Worm (Caenorhabditis elegans) whole organism, L4/young adult: Measurements from ENCODE around the gene egl-38.

Experiments
- W03F9.2 ChIP-seq: fragments of 150-350 bp; optimal IDR thresholded peaks from 2 replicates; lab custom pipeline; 2014; ENCODE audit warnings: missing biosample characterization, missing genetic modification characterization
- dao-5 ChIP-seq: sonication (generic microtip); optimal IDR thresholded peaks from 2 replicates; lab custom pipeline; 2016; ENCODE audit warnings: missing genotype, missing genetic modification characterization, moderate library complexity, missing compliant biosample characterization
- him-1 ChIP-seq: sonication (generic microtip); optimal IDR thresholded peaks from 2 replicates; lab custom pipeline; 2016; ENCODE audit warnings: missing genotype, missing genetic modification reagents, missing genetic modification characterization, missing compliant biosample characterization

The egl-38 gene

DNA sequence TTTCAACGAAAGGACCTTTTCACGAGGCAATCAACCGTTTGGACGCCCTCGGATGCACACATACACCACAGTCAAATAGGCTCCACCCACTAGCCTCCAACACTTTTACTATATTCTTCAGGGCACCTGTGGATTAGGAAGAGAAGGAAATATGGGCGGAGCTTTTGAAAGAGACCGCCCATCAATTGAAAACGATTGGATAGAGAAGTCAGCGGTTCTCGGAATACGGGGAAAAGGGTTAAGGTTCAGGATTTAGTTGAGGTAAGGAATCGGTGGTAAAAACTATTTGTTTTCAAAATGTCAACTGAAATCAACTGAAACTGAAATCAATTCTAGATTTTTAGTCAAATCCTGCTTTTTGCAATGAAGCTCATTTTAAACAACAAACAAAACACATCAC is at the start of gene egl-38:
Gene egl-38, minus strand, starts transcription at position 101 of the 400 bp plus-strand sequence.
- TF ChIP-seq him-1, result no peak
- no peak for TF ChIP-seq dao-5
- no peak for TF ChIP-seq W03F9.2 (tag; lab: Kevin White, UChicago)

DNA sequence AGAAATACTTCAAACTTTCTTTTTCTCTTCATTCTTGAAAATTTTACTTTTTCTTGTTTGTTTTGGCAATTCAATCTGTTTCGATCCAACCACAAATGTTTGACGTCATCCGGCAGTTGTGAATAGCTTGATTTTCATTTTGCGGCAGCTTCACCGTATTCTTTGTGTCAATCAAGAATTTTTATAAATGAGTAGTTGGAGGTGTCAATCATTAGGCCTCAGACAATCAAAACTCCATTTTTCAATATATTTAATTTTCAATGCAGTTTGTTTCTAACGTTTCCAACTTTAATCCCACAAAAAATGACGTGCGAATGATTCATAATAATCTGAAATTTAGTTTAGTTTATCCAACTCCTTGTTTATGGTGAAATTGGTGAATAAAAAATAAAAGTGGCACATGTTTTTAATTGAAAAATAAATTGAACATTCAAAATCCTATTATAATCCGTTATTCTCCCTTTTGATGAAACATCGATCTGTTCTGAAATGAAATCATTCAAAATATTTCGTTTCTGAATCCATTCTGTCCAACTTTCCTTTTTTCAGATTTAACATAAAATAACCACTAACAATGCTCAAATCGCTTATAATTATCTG is 47.3 kb upstream of the egl-38 start, which contains the start of gene ttr-53:
Gene ttr-53, plus strand, starts transcription at position 550 of the 600 bp plus-strand sequence.
- no peak for TF ChIP-seq W03F9.2 (tag; lab: Kevin White, UChicago)
- no peak for TF ChIP-seq dao-5

DNA sequence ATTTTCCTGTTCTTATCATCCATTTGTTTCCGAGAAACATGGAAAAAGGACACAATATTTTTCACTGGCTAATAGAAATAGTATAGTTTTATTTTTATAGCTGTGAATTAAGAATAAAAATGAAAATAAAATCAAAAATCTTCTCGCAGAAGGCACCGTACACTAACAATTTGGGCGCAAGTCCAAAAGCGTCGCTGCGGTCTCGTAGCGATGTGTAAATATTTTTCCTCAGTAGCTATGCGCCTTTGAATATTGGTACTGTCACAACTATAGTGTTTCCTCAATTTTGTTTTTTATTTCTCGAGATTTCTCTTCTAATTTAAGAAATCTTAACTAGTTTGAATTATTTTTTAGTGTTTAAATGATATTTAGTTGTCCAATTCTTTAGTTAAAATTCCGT is 46.7 kb upstream of the egl-38 start:
- no peak for TF ChIP-seq W03F9.2 (tag; lab: Kevin White, UChicago)
- TF ChIP-seq him-1, result no peak
- TF ChIP-seq dao-5, result no peak

DNA sequence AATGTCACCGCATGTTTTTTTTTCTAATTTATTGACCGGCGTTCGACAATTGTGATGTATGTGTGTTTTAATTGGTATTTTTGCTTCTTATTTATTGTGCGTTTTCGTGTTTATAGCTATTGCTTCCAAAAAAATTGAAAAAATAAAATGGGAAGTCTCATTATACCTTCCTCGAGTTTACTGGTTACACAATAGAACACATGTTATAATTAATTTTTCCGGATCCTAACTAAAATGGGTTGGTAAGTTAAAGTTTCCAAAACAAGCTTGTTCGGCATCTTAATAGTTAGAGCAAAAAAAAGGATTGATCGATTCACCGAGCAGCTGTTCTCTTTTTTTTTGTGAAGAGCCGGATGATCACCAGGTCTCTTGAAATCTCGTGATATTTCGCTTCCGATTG is 45.2 kb upstream of the egl-38 start, which contains the start of gene ttr-54:
Gene ttr-54, plus strand, starts transcription at position 301 of the 400 bp plus-strand sequence.
- TF ChIP-seq W03F9.2 (tag; lab: Kevin White, UChicago) (no peak), dao-5 (no peak), him-1 (no peak)

DNA sequence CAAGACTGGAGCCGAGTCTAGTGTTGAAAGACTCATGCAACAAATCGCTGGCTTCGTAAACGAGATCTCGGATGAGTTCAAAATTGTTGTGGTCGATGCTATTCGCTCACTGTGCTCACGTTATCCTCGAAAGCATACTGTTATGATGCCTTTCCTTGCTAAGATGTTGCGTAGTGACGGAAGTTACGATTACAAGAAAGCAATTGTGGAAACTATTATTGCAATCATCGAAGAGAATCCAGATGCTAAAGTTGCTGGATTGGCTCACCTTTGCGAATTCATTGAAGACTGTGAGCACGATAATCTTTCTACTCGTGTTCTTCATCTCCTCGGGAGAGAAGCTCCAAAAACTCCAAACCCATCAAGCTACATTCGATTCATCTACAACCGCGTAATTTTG is 43.2 kb upstream of the egl-38 start:
- TF ChIP-seq him-1, result no peak
- TF ChIP-seq dao-5, result no peak
- no peak for TF ChIP-seq W03F9.2 (tag; lab: Kevin White, UChicago)

DNA sequence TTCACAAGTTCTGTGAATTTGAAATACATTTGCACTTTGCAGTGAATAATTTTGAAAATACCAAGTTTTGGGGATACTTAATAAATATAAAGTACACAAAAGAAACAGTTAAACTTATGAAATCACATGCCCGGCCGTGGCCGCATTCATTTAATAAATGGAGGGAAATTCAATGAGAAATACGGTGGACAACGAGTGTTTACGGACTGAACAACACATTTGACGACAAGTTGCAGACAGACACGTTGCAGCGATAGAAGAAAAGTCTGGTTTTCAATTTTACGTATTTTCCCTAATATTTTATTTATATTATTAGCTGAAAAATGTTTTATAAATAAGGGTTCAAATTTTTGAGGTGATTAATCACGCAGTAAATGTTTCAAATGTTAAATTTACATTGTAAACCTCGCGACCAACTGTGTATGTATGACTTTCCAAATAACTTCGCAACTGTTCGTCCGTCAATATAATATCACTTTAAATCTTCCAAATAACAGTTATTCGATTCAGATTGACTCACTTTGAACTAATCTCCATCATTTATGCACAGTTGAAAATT is 41.2 kb upstream of the egl-38 start, which contains the start of gene copg-1:
Gene copg-1, plus strand, starts transcription at position 509 of the 559 bp plus-strand sequence.
- TF ChIP-seq dao-5 (no peak), W03F9.2 (tag; lab: Kevin White, UChicago) (peak; percentile 63), him-1 (peak; percentile 7)

DNA sequence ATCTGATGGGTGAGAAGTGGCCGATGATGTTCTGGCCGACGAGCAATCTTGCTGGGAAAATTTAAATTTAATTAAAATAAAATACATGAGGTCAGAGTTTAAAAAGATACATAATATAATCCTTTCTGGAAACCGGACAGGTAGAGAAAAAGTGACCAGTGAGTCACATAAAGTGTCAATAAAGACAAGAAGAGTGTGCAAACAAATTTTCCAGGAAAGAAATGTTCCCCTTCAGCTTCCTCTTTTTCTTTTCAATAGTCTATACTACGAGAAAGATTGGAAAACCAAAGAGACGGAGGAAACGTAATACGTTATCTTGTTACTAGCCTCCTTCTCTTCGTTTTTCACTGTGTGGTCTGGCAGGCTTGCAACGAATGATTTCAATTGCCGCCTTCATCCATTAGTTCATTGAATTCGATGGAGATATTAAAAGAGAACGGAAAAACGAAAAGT is 40.3 kb upstream of the egl-38 start, which contains the start of gene tsp-12:
Gene tsp-12, minus strand, starts transcription at position 51 of the 453 bp plus-strand sequence.
- TF ChIP-seq him-1, result no peak
- no peak for TF ChIP-seq W03F9.2 (tag; lab: Kevin White, UChicago)
- TF ChIP-seq dao-5, result no peak

DNA sequence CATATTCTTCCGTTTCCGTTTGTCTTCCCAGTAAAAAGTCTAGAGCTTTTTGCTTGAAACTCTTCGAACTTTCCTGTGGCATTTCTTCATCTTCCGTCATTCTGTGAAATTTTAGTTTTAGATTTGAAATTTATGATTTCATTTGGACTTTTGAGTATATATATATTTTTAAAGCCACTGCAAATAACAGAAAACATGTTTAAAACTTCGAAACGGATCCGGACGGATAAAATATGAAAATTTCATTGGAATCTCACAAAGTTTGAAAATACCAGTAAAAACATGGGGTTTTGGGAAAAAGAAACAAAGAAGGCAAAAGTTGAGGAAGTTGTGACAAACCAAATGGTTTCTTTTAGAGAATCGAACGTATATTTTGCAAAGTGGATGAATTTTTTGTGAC is 38.6 kb upstream of the egl-38 start, which contains the start of gene pigs-1:
Gene pigs-1, minus strand, starts transcription at position 101 of the 400 bp plus-strand sequence.
- TF ChIP-seq W03F9.2 (tag; lab: Kevin White, UChicago) (no peak), dao-5 (no peak), him-1 (no peak)

DNA sequence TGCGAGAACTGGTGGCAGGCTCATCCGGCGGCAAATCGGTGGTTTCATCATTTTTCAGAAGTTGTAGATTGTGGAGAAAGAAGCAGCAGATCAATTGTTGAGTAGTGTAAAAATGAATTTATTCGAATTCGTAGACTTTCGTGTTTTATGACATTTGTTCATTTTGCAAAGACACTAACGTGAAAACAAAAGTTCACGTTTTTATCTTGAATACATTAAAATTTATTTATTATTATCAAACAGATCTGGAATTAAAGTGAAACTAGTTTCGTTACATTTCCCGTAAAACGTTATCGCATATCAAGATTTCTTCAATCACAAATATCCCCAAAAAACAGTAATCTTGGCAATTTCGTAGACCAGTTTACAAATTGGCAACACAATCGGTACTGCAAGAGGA is 36.6 kb upstream of the egl-38 start, which contains the start of gene T14G10.8:
Gene T14G10.8, minus strand, starts transcription at position 101 of the 400 bp plus-strand sequence.
- TF ChIP-seq him-1 (no peak), W03F9.2 (tag; lab: Kevin White, UChicago) (no peak)

DNA sequence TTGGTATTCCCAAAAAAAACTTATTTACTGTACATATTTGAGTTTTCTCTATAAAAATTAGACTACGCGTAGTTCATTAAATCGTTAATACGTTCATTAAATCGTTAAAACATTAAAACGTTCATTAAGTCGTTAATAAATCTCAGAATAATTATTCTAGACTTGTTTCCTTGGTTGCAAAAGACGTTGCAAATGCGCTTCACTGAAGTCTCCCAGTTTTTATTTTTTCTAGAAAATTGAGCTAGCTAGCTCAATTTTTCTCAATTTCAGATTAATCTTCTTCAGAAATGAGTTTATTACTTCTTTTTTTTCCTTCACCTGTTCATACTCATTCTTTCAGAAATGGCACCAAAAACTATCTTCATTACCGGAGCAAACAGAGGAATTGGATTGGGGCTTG is 34.6 kb upstream of the egl-38 start:
- TF ChIP-seq W03F9.2 (tag; lab: Kevin White, UChicago) (no peak), him-1 (no peak), dao-5 (no peak)

DNA sequence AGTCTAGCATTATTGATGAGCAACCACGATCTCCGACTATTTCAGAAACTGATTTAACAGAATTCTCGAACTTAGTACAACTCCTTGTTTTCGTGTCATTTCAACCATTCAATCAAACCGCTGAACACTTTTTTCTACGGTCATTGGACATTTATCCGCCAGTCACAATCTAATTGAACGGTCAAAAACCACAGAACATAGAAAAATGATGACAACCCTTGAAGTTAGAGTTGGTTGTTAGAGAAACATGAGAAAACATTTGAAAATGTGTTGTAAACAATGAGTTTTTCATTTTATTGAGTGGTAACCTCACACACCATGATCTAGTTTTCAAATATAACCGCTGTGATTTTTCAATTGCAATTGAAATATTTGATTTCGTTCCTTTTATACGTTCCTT is 34.2 kb upstream of the egl-38 start:
- no peak for TF ChIP-seq dao-5
- no peak for TF ChIP-seq W03F9.2 (tag; lab: Kevin White, UChicago)
- no peak for TF ChIP-seq him-1

DNA sequence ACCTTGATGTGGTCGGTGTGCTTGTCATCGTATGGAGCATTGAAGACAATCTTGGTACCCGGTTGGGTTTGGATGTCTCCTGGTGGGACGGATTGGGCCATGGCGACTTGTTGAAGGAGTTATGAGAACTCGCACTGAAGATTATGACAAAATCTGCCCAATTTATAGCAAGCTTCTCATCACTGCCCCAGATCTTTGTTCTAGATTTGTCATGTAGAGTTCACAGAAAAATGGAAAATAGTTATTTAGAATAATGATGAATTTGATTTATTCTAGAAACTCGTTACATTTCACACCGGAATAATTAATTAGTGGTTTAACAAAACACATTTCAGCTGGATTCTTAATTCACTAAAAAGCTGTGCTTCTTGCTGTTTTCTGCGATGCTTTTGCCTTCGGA is 33.3 kb upstream of the egl-38 start, which contains the start of gene msp-38:
Gene msp-38, minus strand, starts transcription at position 101 of the 400 bp plus-strand sequence.
- TF ChIP-seq him-1 (no peak), dao-5 (no peak), W03F9.2 (tag; lab: Kevin White, UChicago) (no peak)

DNA sequence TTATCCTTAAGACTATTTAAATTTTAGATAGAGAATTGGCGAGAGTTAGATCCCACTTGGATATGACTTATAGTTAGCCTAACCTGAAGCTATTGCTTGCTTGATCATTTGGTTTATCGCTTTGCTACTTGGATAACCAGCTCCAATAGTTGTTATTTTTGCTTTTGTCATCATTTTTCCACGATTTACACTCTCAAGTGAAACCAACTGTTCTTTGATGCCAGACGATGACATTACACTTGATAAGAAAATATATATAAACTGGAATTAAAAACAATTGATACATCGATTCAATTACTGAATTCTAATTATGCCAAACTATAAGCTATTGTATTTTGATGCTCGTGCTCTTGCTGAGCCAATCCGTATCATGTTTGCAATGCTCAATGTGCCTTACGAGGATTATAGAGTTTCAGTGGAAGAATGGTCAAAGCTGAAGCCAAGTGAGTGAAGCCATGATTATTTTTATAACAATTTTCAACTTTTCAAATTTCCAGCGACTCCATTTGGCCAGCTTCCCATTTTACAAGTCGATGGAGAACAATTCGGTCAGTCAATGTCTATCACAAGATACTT is 31.7 kb upstream of the egl-38 start, which contains the start of the genes gst-2, gst-4 and dhs-12:
Gene gst-2, minus strand, starts transcription at position 132 of the 576 bp plus-strand sequence.
Gene gst-4, plus strand, starts transcription at position 296 of the 576 bp plus-strand sequence.
Gene dhs-12, plus strand, starts transcription at position 526 of the 576 bp plus-strand sequence.
- TF ChIP-seq him-1 (no peak), W03F9.2 (tag; lab: Kevin White, UChicago) (no peak), dao-5 (no peak)

DNA sequence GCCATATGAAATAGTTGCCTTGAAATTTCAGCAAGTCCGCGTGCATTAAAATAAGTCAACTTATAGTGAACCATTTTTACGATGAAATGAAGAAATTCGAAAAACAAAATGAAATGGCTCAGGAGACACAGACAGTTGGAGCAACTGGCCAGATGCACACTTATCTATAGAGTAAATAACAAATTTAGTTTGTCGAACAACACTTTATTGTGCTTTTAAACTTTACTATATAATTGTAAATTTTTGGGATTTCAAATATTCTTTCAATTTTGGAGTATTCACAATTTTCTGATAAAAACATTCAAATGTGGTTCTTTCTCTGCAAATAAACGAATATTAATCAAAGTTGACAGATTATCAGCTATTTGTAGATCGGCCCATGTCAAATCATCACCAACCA is 29.8 kb upstream of the egl-38 start, which contains the start of gene gst-3:
Gene gst-3, minus strand, starts transcription at position 101 of the 400 bp plus-strand sequence.
- no peak for TF ChIP-seq W03F9.2 (tag; lab: Kevin White, UChicago)
- no peak for TF ChIP-seq him-1
- no peak for TF ChIP-seq dao-5
